Fruit fly (Drosophila melanogaster) whole organism, pupa: ENCODE results near the gene Sfp78E.

Experiments used
- CG17806 ChIP-seq: fragments of 200-800 bp; sonication (Bioruptor generic); optimal IDR thresholded peaks from 2 replicates; lab custom pipeline; 2018; ENCODE audit warnings: missing biosample characterization, mild to moderate bottlenecking, missing genetic modification characterization, moderate library complexity
- EcR ChIP-seq: fragments of 200-800 bp; sonication (Bioruptor generic); optimal IDR thresholded peaks from 3 replicates; lab custom pipeline; 2019; ENCODE audit warnings: missing biosample characterization, missing genetic modification characterization, mild to moderate bottlenecking, moderate library complexity, missing genetic modification reagents

DNA sequence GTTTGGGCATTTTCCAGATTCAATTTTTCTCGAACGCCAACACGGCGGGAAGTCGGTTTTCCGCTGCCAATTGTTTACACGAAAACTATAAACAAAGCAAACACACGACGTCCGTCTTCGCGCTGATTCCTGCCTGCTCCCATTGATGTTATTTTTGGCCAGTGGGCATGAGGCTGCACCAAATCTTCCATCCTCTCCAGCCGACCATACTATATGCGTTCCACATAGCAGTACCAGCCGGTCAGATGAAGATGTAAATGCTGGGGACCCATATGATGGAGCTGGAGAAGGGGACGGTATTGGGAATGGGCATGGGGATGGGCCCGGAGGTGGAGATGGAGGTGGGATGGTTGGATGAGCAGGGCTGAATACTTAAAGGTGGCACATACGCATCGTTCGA lies 16.3 kb downstream of the Sfp78E start:
- TF ChIP-seq EcR (no peak), CG17806 (tag; lab: Kevin White, UChicago) (no peak)
